Worm (Caenorhabditis elegans) whole organism, late embryonic: ENCODE results near the gene ncx-9.
A peak's percentile ranks its signal among the peaks of the same experiment; 100 is the strongest.

ENCODE experiments used
- C08G9.2 ChIP-seq: sonication (generic microtip); optimal IDR thresholded peaks from 2 replicates; lab custom pipeline; 2016; ENCODE audit warnings: mild to moderate bottlenecking, missing genetic modification characterization, moderate library complexity, missing compliant biosample characterization
- C38D4.7 ChIP-seq: fragments of 200-800 bp; sonication (Bioruptor generic); optimal IDR thresholded peaks from 2 replicates; lab custom pipeline; 2018; ENCODE audit warnings: mild to moderate bottlenecking, missing genetic modification characterization, moderate library complexity, missing compliant biosample characterization
- K02D7.2 ChIP-seq: sonication (generic microtip); optimal IDR thresholded peaks from 2 replicates; lab custom pipeline; 2017; ENCODE audit warnings: mild to moderate bottlenecking, missing genetic modification characterization, missing compliant biosample characterization
- T23F11.4 ChIP-seq: fragments of 200-800 bp; sonication (Bioruptor generic); optimal IDR thresholded peaks from 2 replicates; lab custom pipeline; 2018; ENCODE audit warnings: mild to moderate bottlenecking, missing genetic modification characterization, missing compliant biosample characterization
- Y22D7AL.16 ChIP-seq: sonication (generic microtip); optimal IDR thresholded peaks from 2 replicates; lab custom pipeline; 2016; ENCODE audit warnings: missing genetic modification characterization, missing compliant biosample characterization
- ama-1 ChIP-seq: fragments of 150-350 bp; optimal IDR thresholded peaks from 2 replicates; lab custom pipeline; 2014
- ceh-18 ChIP-seq: sonication (generic microtip); optimal IDR thresholded peaks from 2 replicates; lab custom pipeline; 2016; ENCODE audit warnings: missing genetic modification characterization, missing compliant biosample characterization
- ceh-2 ChIP-seq: sonication (generic microtip); optimal IDR thresholded peaks from 2 replicates; lab custom pipeline; 2016; ENCODE audit warnings: missing genotype, missing genetic modification characterization, missing compliant biosample characterization
- ceh-22 ChIP-seq: sonication (generic microtip); optimal IDR thresholded peaks from 2 replicates; lab custom pipeline; 2017; ENCODE audit warnings: missing biosample characterization, missing genetic modification characterization
- ceh-30 ChIP-seq: fragments of 150-350 bp; optimal IDR thresholded peaks from 2 replicates; lab custom pipeline; 2014; ENCODE audit warnings: missing biosample characterization, missing genetic modification characterization
- ceh-31 ChIP-seq: sonication (generic microtip); optimal IDR thresholded peaks from 2 replicates; lab custom pipeline; 2016; ENCODE audit warnings: missing genetic modification characterization, missing compliant biosample characterization
- ceh-34 ChIP-seq: sonication (generic microtip); optimal IDR thresholded peaks from 2 replicates; lab custom pipeline; 2016; ENCODE audit warnings: mild to moderate bottlenecking, missing genetic modification characterization, missing compliant biosample characterization
- ceh-45 ChIP-seq: fragments of 200-800 bp; sonication (Bioruptor generic); IDR thresholded peaks from 2 replicates; pipeline ENCODE4 v1.3.6; 2022; ENCODE audit warnings: missing genetic modification reagents, missing genetic modification characterization, missing compliant biosample characterization
- ceh-6 ChIP-seq: fragments of 200-800 bp; sonication (Bioruptor generic); optimal IDR thresholded peaks from 2 replicates; lab custom pipeline; 2018; ENCODE audit warnings: mild to moderate bottlenecking, missing genetic modification characterization, missing compliant biosample characterization
- ceh-9 ChIP-seq: sonication (generic microtip); optimal IDR thresholded peaks from 2 replicates; lab custom pipeline; 2016; ENCODE audit warnings: mild to moderate bottlenecking, missing genetic modification characterization, inconsistent platforms, missing compliant biosample characterization
- che-1 ChIP-seq: sonication (generic microtip); optimal IDR thresholded peaks from 2 replicates; lab custom pipeline; 2016; ENCODE audit warnings: mild to moderate bottlenecking, missing genetic modification characterization, missing compliant biosample characterization
- dmd-4 ChIP-seq: sonication (generic microtip); optimal IDR thresholded peaks from 2 replicates; lab custom pipeline; 2016; ENCODE audit warnings: borderline replicate concordance, missing genetic modification characterization, missing compliant biosample characterization
- elt-2 ChIP-seq: sonication (generic microtip); optimal IDR thresholded peaks from 2 replicates; lab custom pipeline; 2016; ENCODE audit warnings: missing genetic modification reagents, missing genetic modification characterization, missing compliant biosample characterization
- ets-4 ChIP-seq: sonication (generic microtip); optimal IDR thresholded peaks from 2 replicates; lab custom pipeline; 2016; ENCODE audit warnings: missing genetic modification characterization, missing compliant biosample characterization
- eyg-1 ChIP-seq: sonication (generic microtip); optimal IDR thresholded peaks from 2 replicates; lab custom pipeline; 2016; ENCODE audit warnings: missing genotype, missing genetic modification characterization, missing compliant biosample characterization
- fax-1 ChIP-seq: sonication (generic microtip); optimal IDR thresholded peaks from 2 replicates; lab custom pipeline; 2016; ENCODE audit warnings: missing genotype, missing genetic modification characterization, missing compliant biosample characterization
- fkh-10 ChIP-seq: fragments of 150-350 bp; optimal IDR thresholded peaks from 2 replicates; lab custom pipeline; 2014; ENCODE audit warnings: missing biosample characterization, missing genetic modification reagents, missing genetic modification characterization
- fkh-6 ChIP-seq: sonication (generic microtip); optimal IDR thresholded peaks from 2 replicates; lab custom pipeline; 2016; ENCODE audit warnings: missing genetic modification characterization, missing compliant biosample characterization
- gmeb-2 ChIP-seq: sonication (generic microtip); optimal IDR thresholded peaks from 2 replicates; lab custom pipeline; 2016; ENCODE audit warnings: missing genetic modification characterization, inconsistent platforms, missing compliant biosample characterization
- hlh-13 ChIP-seq: fragments of 200-800 bp; sonication (Bioruptor generic); optimal IDR thresholded peaks from 2 replicates; lab custom pipeline; 2018; ENCODE audit warnings: mild to moderate bottlenecking, missing genetic modification characterization, missing compliant biosample characterization
- hlh-15 ChIP-seq: sonication (generic microtip); optimal IDR thresholded peaks from 2 replicates; lab custom pipeline; 2016; ENCODE audit warnings: missing genetic modification characterization, missing compliant biosample characterization
- lim-6 ChIP-seq: sonication (generic microtip); optimal IDR thresholded peaks from 2 replicates; lab custom pipeline; 2016; ENCODE audit warnings: missing genetic modification characterization, missing compliant biosample characterization
- mec-3 ChIP-seq: sonication (generic microtip); optimal IDR thresholded peaks from 2 replicates; lab custom pipeline; 2016; ENCODE audit warnings: borderline replicate concordance, missing genetic modification characterization, missing compliant biosample characterization
- nfya-1 ChIP-seq: sonication (generic microtip); optimal IDR thresholded peaks from 2 replicates; lab custom pipeline; 2017; ENCODE audit warnings: missing genetic modification characterization, mild to moderate bottlenecking, missing compliant biosample characterization, antibody characterized with exemption, moderate library complexity
- nhr-232 ChIP-seq: sonication (generic microtip); optimal IDR thresholded peaks from 2 replicates; lab custom pipeline; 2016; ENCODE audit warnings: missing genetic modification characterization, missing compliant biosample characterization
- npax-4 ChIP-seq: sonication (generic microtip); optimal IDR thresholded peaks from 2 replicates; lab custom pipeline; 2016; ENCODE audit warnings: missing genetic modification characterization, missing compliant biosample characterization
- odd-2 ChIP-seq: sonication (generic microtip); optimal IDR thresholded peaks from 2 replicates; lab custom pipeline; 2017; ENCODE audit warnings: antibody characterized with exemption, mild to moderate bottlenecking, missing genetic modification characterization, missing compliant biosample characterization
- pag-3 ChIP-seq: sonication (generic microtip); optimal IDR thresholded peaks from 2 replicates; lab custom pipeline; 2016; ENCODE audit warnings: missing compliant biosample characterization, missing genetic modification characterization, borderline replicate concordance
- pat-9 ChIP-seq: fragments of 200-800 bp; sonication (Bioruptor generic); optimal IDR thresholded peaks from 2 replicates; lab custom pipeline; 2018; ENCODE audit warnings: mild to moderate bottlenecking, missing genetic modification characterization, moderate library complexity, missing compliant biosample characterization
- pha-4 ChIP-seq: fragments of 150-350 bp; optimal IDR thresholded peaks from 2 replicates; lab custom pipeline; 2018; ENCODE audit warnings: missing biosample characterization, missing genetic modification reagents, missing genetic modification characterization
- pqm-1 ChIP-seq: sonication (generic microtip); optimal IDR thresholded peaks from 2 replicates; lab custom pipeline; 2016; ENCODE audit warnings: missing genetic modification characterization, missing compliant biosample characterization
- pros-1 ChIP-seq: fragments of 150-350 bp; optimal IDR thresholded peaks from 2 replicates; lab custom pipeline; 2014; ENCODE audit warnings: missing biosample characterization, missing genetic modification reagents, missing genetic modification characterization
- ref-2 ChIP-seq: sonication (generic microtip); optimal IDR thresholded peaks from 2 replicates; lab custom pipeline; 2016; ENCODE audit warnings: missing genetic modification characterization, missing compliant biosample characterization
- rnt-1 ChIP-seq: sonication (generic microtip); optimal IDR thresholded peaks from 2 replicates; lab custom pipeline; 2016; ENCODE audit warnings: missing genetic modification characterization, missing compliant biosample characterization
- sdc-2 ChIP-seq: sonication (generic microtip); optimal IDR thresholded peaks from 2 replicates; lab custom pipeline; 2016; ENCODE audit warnings: missing genotype, missing genetic modification characterization, missing compliant biosample characterization
- sox-2 ChIP-seq: fragments of 200-800 bp; sonication (Bioruptor generic); IDR thresholded peaks from 2 replicates; pipeline ENCODE4 v1.3.6; 2022; ENCODE audit warnings: missing genetic modification reagents, missing genetic modification characterization, missing compliant biosample characterization
- syd-9 ChIP-seq: sonication (generic microtip); optimal IDR thresholded peaks from 2 replicates; lab custom pipeline; 2016; ENCODE audit warnings: mild to moderate bottlenecking, missing genetic modification characterization, moderate library complexity, missing compliant biosample characterization
- tbx-2 ChIP-seq: sonication (generic microtip); optimal IDR thresholded peaks from 2 replicates; lab custom pipeline; 2016; ENCODE audit warnings: missing genetic modification characterization, missing compliant biosample characterization
- tbx-7 ChIP-seq: sonication (generic microtip); optimal IDR thresholded peaks from 2 replicates; lab custom pipeline; 2016; ENCODE audit warnings: missing genotype, missing genetic modification characterization, missing compliant biosample characterization
- ttx-3 ChIP-seq: sonication (generic microtip); optimal IDR thresholded peaks from 2 replicates; lab custom pipeline; 2016; ENCODE audit warnings: missing genetic modification reagents, missing genetic modification characterization, missing compliant biosample characterization
- unc-42 ChIP-seq: sonication (generic microtip); optimal IDR thresholded peaks from 2 replicates; lab custom pipeline; 2016; ENCODE audit warnings: missing genotype, missing genetic modification characterization, missing compliant biosample characterization
- unc-55 ChIP-seq: sonication (generic microtip); optimal IDR thresholded peaks from 2 replicates; lab custom pipeline; 2017; ENCODE audit warnings: missing biosample characterization, missing genetic modification reagents, missing genetic modification characterization
- zip-5 ChIP-seq: sonication (generic microtip); optimal IDR thresholded peaks from 2 replicates; lab custom pipeline; 2016; ENCODE audit warnings: missing genetic modification characterization, missing compliant biosample characterization
- ztf-16 ChIP-seq: sonication (generic microtip); optimal IDR thresholded peaks from 2 replicates; lab custom pipeline; 2017; ENCODE audit warnings: missing genetic modification characterization, missing compliant biosample characterization

ncx-9 gene

DNA sequence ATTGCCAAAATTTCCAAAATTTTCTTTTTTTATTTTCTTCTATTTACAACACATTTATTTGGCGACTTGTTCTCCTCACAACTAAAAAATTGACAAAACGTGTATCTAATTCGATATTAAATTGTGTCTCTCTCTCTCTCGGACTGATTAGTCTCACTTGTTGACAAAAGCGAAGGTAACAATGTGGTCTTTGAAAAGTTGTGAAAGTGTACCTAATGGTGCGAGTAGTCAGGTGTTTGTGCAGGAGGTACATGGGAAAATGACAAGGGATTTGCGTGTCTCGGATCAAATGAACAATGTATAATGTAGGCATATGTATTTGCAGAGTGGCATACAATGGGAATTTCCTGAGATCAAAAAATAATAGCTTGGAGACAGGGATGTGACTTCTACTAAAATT is 25.6 kb downstream of the ncx-9 start:
- TF ChIP-seq T23F11.4 (no peak), ceh-9 (tag; lab: Kevin White, UChicago) (no peak), unc-55 (GFP tag; lab: Kevin White, UChicago) (no peak), ceh-6 (GFP tag; lab: Kevin White, UChicago) (no peak), pha-4 (tag; lab: Kevin White, UChicago) (no peak), syd-9 (tag; lab: Kevin White, UChicago) (no peak), ceh-45 (GFP tag; lab: Robert Waterston, UW) (no peak), sox-2 (GFP tag; lab: Robert Waterston, UW) (no peak), fax-1 (no peak), che-1 (tag; lab: Kevin White, UChicago) (no peak), ceh-34 (no peak)

DNA sequence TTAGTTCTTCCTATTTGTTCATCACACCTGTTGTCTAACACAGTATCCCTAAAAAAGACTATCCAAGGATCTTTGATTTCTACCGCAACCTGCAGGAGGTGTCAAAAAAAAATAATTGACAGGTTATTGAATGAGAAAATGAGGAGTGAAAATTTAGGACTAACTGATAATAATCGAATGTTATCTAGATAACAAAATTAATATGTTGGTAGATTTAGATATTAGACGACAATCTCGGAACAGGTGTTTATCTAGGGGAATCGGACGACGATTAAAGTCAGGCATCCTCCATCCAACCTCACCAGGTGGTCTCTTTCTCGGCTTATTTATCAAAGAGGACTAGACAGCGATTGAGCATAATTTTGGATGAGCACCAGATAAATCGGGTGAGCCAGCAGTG is 26.3 kb downstream of the ncx-9 start:
- TF ChIP-seq odd-2 (tag; lab: Kevin White, UChicago) (no peak), ets-4 (tag; lab: Kevin White, UChicago) (no peak), Y22D7AL.16 (tag; lab: Kevin White, UChicago) (no peak), pros-1 (no peak), ztf-16 (no peak), che-1 (tag; lab: Kevin White, UChicago) (no peak), hlh-13 (GFP tag; lab: Kevin White, UChicago) (no peak), pqm-1 (tag; lab: Kevin White, UChicago) (no peak), C38D4.7 (no peak), C08G9.2 (tag; lab: Kevin White, UChicago) (no peak), hlh-15 (tag; lab: Kevin White, UChicago) (no peak), npax-4 (no peak)

DNA sequence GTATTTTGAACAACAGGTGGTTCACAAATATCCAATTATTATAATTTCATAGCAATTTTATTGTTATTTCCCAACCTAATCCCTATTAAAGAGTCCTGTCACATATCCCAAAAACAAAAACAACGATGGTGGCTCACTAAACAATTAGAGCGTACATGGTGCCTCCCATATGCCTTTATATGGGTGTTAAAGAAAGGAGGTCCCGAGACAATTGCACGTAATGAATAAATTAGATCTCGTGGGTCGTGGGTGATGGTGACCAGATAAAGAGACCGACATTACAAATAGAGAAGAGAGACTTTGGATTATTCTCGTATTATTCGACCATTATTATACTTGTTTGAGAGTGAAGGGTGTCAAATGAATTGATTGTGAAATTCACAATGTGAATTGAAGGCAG is 27.8 kb downstream of the ncx-9 start:
- TF ChIP-seq pha-4 (tag; lab: Kevin White, UChicago) (no peak), ceh-2 (tag; lab: Kevin White, UChicago) (no peak), K02D7.2 (tag; lab: Kevin White, UChicago) (no peak), tbx-2 (tag; lab: Kevin White, UChicago) (peak; percentile 2), che-1 (tag; lab: Kevin White, UChicago) (no peak), fax-1 (no peak), pros-1 (no peak), C38D4.7 (no peak), lim-6 (no peak), unc-55 (GFP tag; lab: Kevin White, UChicago) (no peak), sox-2 (GFP tag; lab: Robert Waterston, UW) (peak; percentile 28; the same call in 1 of the 2 replicates), elt-2 (tag; lab: Kevin White, UChicago) (no peak), ttx-3 (tag; lab: Kevin White, UChicago) (no peak), eyg-1 (tag; lab: Kevin White, UChicago) (no peak), pag-3 (tag; lab: Kevin White, UChicago) (no peak), ets-4 (tag; lab: Kevin White, UChicago) (no peak), mec-3 (tag; lab: Kevin White, UChicago) (no peak), unc-42 (tag; lab: Kevin White, UChicago) (peak; percentile 97), syd-9 (tag; lab: Kevin White, UChicago) (no peak), tbx-7 (tag; lab: Kevin White, UChicago) (no peak), hlh-15 (tag; lab: Kevin White, UChicago) (no peak), Y22D7AL.16 (tag; lab: Kevin White, UChicago) (no peak), zip-5 (tag; lab: Kevin White, UChicago) (no peak), fkh-6 (tag; lab: Kevin White, UChicago) (no peak), dmd-4 (no peak), rnt-1 (tag; lab: Kevin White, UChicago) (no peak), ref-2 (peak; percentile 27), ceh-22 (tag; lab: Kevin White, UChicago) (no peak), nhr-232 (tag; lab: Kevin White, UChicago) (no peak), ceh-30 (tag; lab: Kevin White, UChicago) (no peak), fkh-10 (GFP tag; lab: Kevin White, UChicago) (no peak), ceh-31 (peak; percentile 78), gmeb-2 (tag; lab: Kevin White, UChicago) (no peak), ama-1 (lab: Kevin White, UChicago) (no peak), hlh-13 (GFP tag; lab: Kevin White, UChicago) (no peak), ceh-18 (tag; lab: Kevin White, UChicago) (no peak), pat-9 (tag; lab: Kevin White, UChicago) (no peak), ceh-34 (no peak), sdc-2 (tag; lab: Kevin White, UChicago) (no peak), nfya-1 (tag; lab: Kevin White, UChicago) (no peak)
